Worm (Caenorhabditis elegans): ENCODE measurements around the gene ZK418.11.
A peak's percentile ranks its signal among the peaks of the same experiment; 100 is the strongest.

The ZK418.11 gene

ce11 chrIII:7116615-7117252, 16.6 kb downstream of the ZK418.11 start (continued):
- TF ChIP-seq ZK546.5 (tag; optimal IDR thresholded peaks at IDR 0.05) (no peak), dmd-9 (GFP tag; IDR thresholded peaks at IDR 0.05) (no peak), lsy-2 (tag; optimal IDR thresholded peaks at IDR 0.05) (peak; percentile 50 to 80), nhr-6 (tag; optimal IDR thresholded peaks at IDR 0.05) (peak; percentile 17), zfp-2 (tag; optimal IDR thresholded peaks at IDR 0.05) (no peak), hif-1 (tag; optimal IDR thresholded peaks at IDR 0.05) (no peak), ces-1 (GFP tag; optimal IDR thresholded peaks at IDR 0.05) (no peak), madf-5 (GFP tag; IDR thresholded peaks at IDR 0.05) (no peak), lin-13 (GFP tag; optimal IDR thresholded peaks at IDR 0.05) (peak; percentile 4)

- peak; percentile 96 for TF ChIP-seq mxl-2 (GFP tag; conservative IDR thresholded peaks at IDR 0.05)
- TF ChIP-seq ZK546.5 (tag; optimal IDR thresholded peaks at IDR 0.05), result no peak
- TF ChIP-seq nhr-77 (tag; optimal IDR thresholded peaks at IDR 0.05), result peak; percentile 29
- peak; percentile 63 for TF ChIP-seq nhr-28 (tag; optimal IDR thresholded peaks at IDR 0.05)
- no peak for TF ChIP-seq cey-2 (tag; optimal IDR thresholded peaks at IDR 0.05; ENCODE audit: borderline replicate concordance, insufficient read depth)
- TF ChIP-seq unc-130 (GFP tag; optimal IDR thresholded peaks at IDR 0.05), result no peak
- TF ChIP-seq pqm-1 (tag; optimal IDR thresholded peaks at IDR 0.05), result peak; percentile 12
- no peak for TF ChIP-seq ceh-62 (tag; optimal IDR thresholded peaks at IDR 0.05)
- TF ChIP-seq hlh-30 (tag; optimal IDR thresholded peaks at IDR 0.05; ENCODE audit: insufficient read depth), result peak; percentile 37
- TF ChIP-seq nhr-25 (tag; optimal IDR thresholded peaks at IDR 0.05; ENCODE audit: borderline replicate concordance, insufficient read depth), result no peak
- peak; percentile 16 for TF ChIP-seq duxl-1 (tag; optimal IDR thresholded peaks at IDR 0.05; ENCODE audit: poor library complexity)
- TF ChIP-seq nhr-10 (tag; optimal IDR thresholded peaks at IDR 0.05), result peak; percentile 33
- TF ChIP-seq nhr-48 (tag; optimal IDR thresholded peaks at IDR 0.05), result peak; percentile 41
- TF ChIP-seq lin-15B (tag; optimal IDR thresholded peaks at IDR 0.05), result no peak
- TF ChIP-seq ztf-7 (tag; optimal IDR thresholded peaks at IDR 0.05), result peak; percentile 31
- TF ChIP-seq nhr-76 (tag; optimal IDR thresholded peaks at IDR 0.05), result no peak
- TF ChIP-seq F49E8.2 (tag; optimal IDR thresholded peaks at IDR 0.05; ENCODE audit: borderline replicate concordance), result no peak
- no peak for TF ChIP-seq snpc-4 (tag; optimal IDR thresholded peaks at IDR 0.05)
- peak; percentile 64 for TF ChIP-seq dve-1 (tag; optimal IDR thresholded peaks at IDR 0.05; ENCODE audit: insufficient read depth)
- no peak for TF ChIP-seq ZK337.2 (GFP tag; IDR thresholded peaks at IDR 0.05)
- TF ChIP-seq pha-4 (GFP tag; IDR thresholded peaks at IDR 0.05), result no peak
- no peak for TF ChIP-seq pha-4 (tag; optimal IDR thresholded peaks at IDR 0.05)
- TF ChIP-seq ceh-44 (GFP tag; IDR thresholded peaks at IDR 0.05), result no peak
- peak; percentile 55; the same call in 1 of the 2 replicates for TF ChIP-seq dmd-6 (GFP tag; IDR thresholded peaks at IDR 0.05)
- peak; percentile 27 for TF ChIP-seq hlh-11 (tag; optimal IDR thresholded peaks at IDR 0.05)
- TF ChIP-seq arid-1 (GFP tag; conservative IDR thresholded peaks at IDR 0.05), result 0 out of 2 replicates have a peak, but pooled peaks have one; percentile 14
- TF ChIP-seq mes-2 (tag; optimal IDR thresholded peaks at IDR 0.05; ENCODE audit: poor library complexity, severe bottlenecking), result peak; percentile 45
- TF ChIP-seq Y105C5A.15 (GFP tag; IDR thresholded peaks at IDR 0.05), result no peak
- peak; percentile 40 for TF ChIP-seq mep-1 (tag; optimal IDR thresholded peaks at IDR 0.05)
- TF ChIP-seq T20F7.1 (GFP tag; optimal IDR thresholded peaks at IDR 0.05), result peak; percentile 39
- no peak for TF ChIP-seq daf-16 (GFP tag; optimal IDR thresholded peaks at IDR 0.05)
- TF ChIP-seq daf-16 (tag; optimal IDR thresholded peaks at IDR 0.05), result peak; percentile 61
- TF ChIP-seq lsy-2 (tag; optimal IDR thresholded peaks at IDR 0.05), result peak in 1 of 2 experiments; percentile 66
- no peak for TF ChIP-seq vab-7 (GFP tag; IDR thresholded peaks at IDR 0.05)
- peak; percentile 59 for TF ChIP-seq ama-1 (optimal IDR thresholded peaks at IDR 0.05)
- TF ChIP-seq gei-8 (GFP tag; optimal IDR thresholded peaks at IDR 0.05), result no peak
Measured at ce11 chrIII:7120477-7120876, 20.4 kb downstream of the ZK418.11 start.

Data from whole organism, L4 larva.